Fruit fly (Drosophila melanogaster): ENCODE results near the gene CG31226.
A peak's percentile ranks its signal among the peaks of the same experiment; 100 is the strongest.

Gene CG31226

dm6 chr3R:18851698-18852097, at the start of gene CG31226:
Gene CG31226, minus strand, starts transcription at chr3R:18851798.
- TF ChIP-seq Hr96 (GFP tag; optimal IDR thresholded peaks at IDR 0.05) = no peak
- TF ChIP-seq ovo (GFP tag; optimal IDR thresholded peaks at IDR 0.05) = no peak
- no peak for TF ChIP-seq CG11617 (GFP tag; optimal IDR thresholded peaks at IDR 0.05)
- no peak for TF ChIP-seq CG7101 (tag; optimal IDR thresholded peaks at IDR 0.05)
- no peak for TF ChIP-seq cic (GFP tag; optimal IDR thresholded peaks at IDR 0.05)
- TF ChIP-seq CG5204 (GFP tag; optimal IDR thresholded peaks at IDR 0.05) = no peak
- no peak for TF ChIP-seq bab1 (GFP tag; optimal IDR thresholded peaks at IDR 0.05)
- no peak for TF ChIP-seq pad (GFP tag; optimal IDR thresholded peaks at IDR 0.05)
- no peak for TF ChIP-seq toe (GFP tag; optimal IDR thresholded peaks at IDR 0.05)
- TF ChIP-seq CG33017 (tag; optimal IDR thresholded peaks at IDR 0.05) = no peak
- no peak for TF ChIP-seq kay (GFP tag; ENCODE audit: borderline replicate concordance)
- TF ChIP-seq tj (GFP tag; optimal IDR thresholded peaks at IDR 0.05) = no peak
- TF ChIP-seq cnc (optimal IDR thresholded peaks at IDR 0.05) = no peak
- no peak for TF ChIP-seq Crg-1 (GFP tag; optimal IDR thresholded peaks at IDR 0.05)
- no peak for TF ChIP-seq CG1620 (GFP tag; optimal IDR thresholded peaks at IDR 0.05)
- TF ChIP-seq Clk (GFP tag; optimal IDR thresholded peaks at IDR 0.05) = no peak
- TF ChIP-seq CG12768 (GFP tag; optimal IDR thresholded peaks at IDR 0.05) = no peak
- no peak for TF ChIP-seq CG7045 (GFP tag; optimal IDR thresholded peaks at IDR 0.05)
- TF ChIP-seq CG14711 (tag; optimal IDR thresholded peaks at IDR 0.05) = no peak
- no peak for TF ChIP-seq Mnt (GFP tag; optimal IDR thresholded peaks at IDR 0.05)

- TF ChIP-seq Clk (GFP tag; optimal IDR thresholded peaks at IDR 0.05) (no peak), bab1 (GFP tag; optimal IDR thresholded peaks at IDR 0.05) (no peak)
These were observed 47.5 kb upstream of the CG31226 start, which contains the start of gene Rh2 for dm6 chr3R:18899123-18899522. Gene Rh2, plus strand, starts transcription at chr3R:18899423.

dm6 chr3R:18897821-18898220, 46.2 kb upstream of the CG31226 start, which contains the start of gene CG14297:
Gene CG14297, plus strand, starts transcription at chr3R:18898121.
- TF ChIP-seq CG12768 (GFP tag; optimal IDR thresholded peaks at IDR 0.05) = no peak
- no peak for TF ChIP-seq Mnt (GFP tag; optimal IDR thresholded peaks at IDR 0.05)
- no peak for TF ChIP-seq kay (GFP tag; ENCODE audit: borderline replicate concordance)
- no peak for TF ChIP-seq CG1620 (GFP tag; optimal IDR thresholded peaks at IDR 0.05)

- TF ChIP-seq Crg-1 (GFP tag; optimal IDR thresholded peaks at IDR 0.05) (no peak), CG5204 (GFP tag; optimal IDR thresholded peaks at IDR 0.05) (no peak), CG14711 (tag; optimal IDR thresholded peaks at IDR 0.05) (peak; percentile 19), kay (GFP tag; ENCODE audit: borderline replicate concordance) (peak; percentile 44), CG11617 (GFP tag; optimal IDR thresholded peaks at IDR 0.05) (peak; percentile 1), CG7045 (GFP tag; optimal IDR thresholded peaks at IDR 0.05) (no peak), CG7101 (tag; optimal IDR thresholded peaks at IDR 0.05) (peak; percentile 42), pad (GFP tag; optimal IDR thresholded peaks at IDR 0.05) (peak; percentile 27), CG33017 (tag; optimal IDR thresholded peaks at IDR 0.05) (peak; percentile 11), CG1620 (GFP tag; optimal IDR thresholded peaks at IDR 0.05) (no peak), cnc (optimal IDR thresholded peaks at IDR 0.05) (no peak), ovo (GFP tag; optimal IDR thresholded peaks at IDR 0.05) (no peak), Mnt (GFP tag; optimal IDR thresholded peaks at IDR 0.05) (no peak)
These were observed 43.6 kb upstream of the CG31226 start for dm6 chr3R:18895227-18895626.

dm6 chr3R:18875228-18875627, 23.6 kb upstream of the CG31226 start, which contains the start of gene CG14298:
Gene CG14298, plus strand, starts transcription at chr3R:18875528.
- no peak for TF ChIP-seq bab1 (GFP tag; optimal IDR thresholded peaks at IDR 0.05)
- TF ChIP-seq cnc (optimal IDR thresholded peaks at IDR 0.05) = no peak
- no peak for TF ChIP-seq toe (GFP tag; optimal IDR thresholded peaks at IDR 0.05)
- TF ChIP-seq ovo (GFP tag; optimal IDR thresholded peaks at IDR 0.05) = no peak
- no peak for TF ChIP-seq CG7101 (tag; optimal IDR thresholded peaks at IDR 0.05)
- no peak for TF ChIP-seq CG7045 (GFP tag; optimal IDR thresholded peaks at IDR 0.05)
- no peak for TF ChIP-seq cic (GFP tag; optimal IDR thresholded peaks at IDR 0.05)
- no peak for TF ChIP-seq kay (GFP tag; ENCODE audit: borderline replicate concordance)
- TF ChIP-seq CG11617 (GFP tag; optimal IDR thresholded peaks at IDR 0.05) = no peak
- no peak for TF ChIP-seq CG5204 (GFP tag; optimal IDR thresholded peaks at IDR 0.05)

- TF ChIP-seq CG7045 (GFP tag; optimal IDR thresholded peaks at IDR 0.05) = no peak
- no peak for TF ChIP-seq Mnt (GFP tag; optimal IDR thresholded peaks at IDR 0.05)
- peak; percentile 34 for TF ChIP-seq kay (GFP tag; ENCODE audit: borderline replicate concordance)
- TF ChIP-seq bab1 (GFP tag; optimal IDR thresholded peaks at IDR 0.05) = no peak
- TF ChIP-seq CG12768 (GFP tag; optimal IDR thresholded peaks at IDR 0.05) = peak; percentile 9
These were observed 2.5 kb downstream of the CG31226 start, which contains the start of gene Octalpha2R for dm6 chr3R:18849148-18849547. Gene Octalpha2R, minus strand, starts transcription at chr3R:18849224.

- no peak for TF ChIP-seq CG7045 (GFP tag; optimal IDR thresholded peaks at IDR 0.05)
- no peak for TF ChIP-seq CG14711 (tag; optimal IDR thresholded peaks at IDR 0.05)
- TF ChIP-seq tj (GFP tag; optimal IDR thresholded peaks at IDR 0.05) = no peak
These were observed 47.2 kb downstream of the CG31226 start for dm6 chr3R:18804278-18804903.

Data from whole organism, adult.